Worm (Caenorhabditis elegans) whole organism, mixed stage, embryonic: ENCODE results near the gene pqn-36.

Source experiments
- M03D4.4 ChIP-seq: sonication (generic microtip); optimal IDR thresholded peaks from 2 replicates; lab custom pipeline; 2017; ENCODE audit warnings: mild to moderate bottlenecking, missing genetic modification characterization, missing compliant biosample characterization
- blmp-1 ChIP-seq: fragments of 150-350 bp; optimal IDR thresholded peaks from 2 replicates; lab custom pipeline; 2014; ENCODE audit warnings: missing biosample characterization, missing genetic modification characterization
- ceh-39 ChIP-seq: fragments of 150-350 bp; optimal IDR thresholded peaks from 2 replicates; lab custom pipeline; 2014; ENCODE audit warnings: missing biosample characterization, missing genetic modification characterization
- ceh-43 ChIP-seq: fragments of 200-800 bp; sonication (Bioruptor generic); optimal IDR thresholded peaks from 2 replicates; lab custom pipeline; 2018; ENCODE audit warnings: mild to moderate bottlenecking, missing genetic modification characterization, moderate library complexity, missing compliant biosample characterization
- ceh-83 ChIP-seq: fragments of 200-800 bp; sonication (Bioruptor generic); optimal IDR thresholded peaks from 2 replicates; lab custom pipeline; 2018; ENCODE audit warnings: mild to moderate bottlenecking, missing genetic modification characterization, missing compliant biosample characterization
- ces-1 ChIP-seq: fragments of 150-350 bp; optimal IDR thresholded peaks from 2 replicates; lab custom pipeline; 2014; ENCODE audit warnings: missing biosample characterization, missing genetic modification reagents, missing genetic modification characterization
- cnd-1 ChIP-seq: fragments of 200-800 bp; sonication (Bioruptor generic); optimal IDR thresholded peaks from 2 replicates; lab custom pipeline; 2018; ENCODE audit warnings: mild to moderate bottlenecking, missing genetic modification characterization, missing compliant biosample characterization
- elt-1 ChIP-seq: sonication (generic microtip); optimal IDR thresholded peaks from 2 replicates; lab custom pipeline; 2017; ENCODE audit warnings: missing genetic modification characterization, mild to moderate bottlenecking, missing compliant biosample characterization, antibody characterized with exemption, moderate library complexity, borderline replicate concordance; ENCODE audit not compliant: insufficient read depth
- elt-3 ChIP-seq: fragments of 150-350 bp; optimal IDR thresholded peaks from 2 replicates; lab custom pipeline; 2014; ENCODE audit warnings: missing biosample characterization, missing genetic modification characterization
- flh-1 ChIP-seq: fragments of 200-800 bp; sonication (Bioruptor generic); optimal IDR thresholded peaks from 2 replicates; lab custom pipeline; 2018; ENCODE audit warnings: mild to moderate bottlenecking, missing genetic modification characterization, moderate library complexity, missing compliant biosample characterization
- ham-2 ChIP-seq: fragments of 200-800 bp; sonication (Bioruptor generic); optimal IDR thresholded peaks from 2 replicates; lab custom pipeline; 2018; ENCODE audit warnings: mild to moderate bottlenecking, missing genetic modification characterization, missing compliant biosample characterization
- hlh-1 ChIP-seq: fragments of 150-350 bp; optimal IDR thresholded peaks from 2 replicates; lab custom pipeline; 2014; ENCODE audit warnings: missing biosample characterization, missing genetic modification reagents, missing genetic modification characterization
- lin-32 ChIP-seq: fragments of 200-800 bp; sonication (Bioruptor generic); optimal IDR thresholded peaks from 2 replicates; lab custom pipeline; 2018; ENCODE audit warnings: mild to moderate bottlenecking, missing genetic modification characterization, missing compliant biosample characterization
- mab-5 ChIP-seq: fragments of 150-350 bp; optimal IDR thresholded peaks from 2 replicates; lab custom pipeline; 2014; ENCODE audit warnings: missing biosample characterization, missing genetic modification characterization
- mep-1 ChIP-seq: fragments of 150-350 bp; optimal IDR thresholded peaks from 2 replicates; lab custom pipeline; 2017; ENCODE audit warnings: missing biosample characterization, missing genetic modification reagents, missing genetic modification characterization, inconsistent platforms
- mls-2 ChIP-seq: sonication (generic microtip); optimal IDR thresholded peaks from 2 replicates; lab custom pipeline; 2016; ENCODE audit warnings: mild to moderate bottlenecking, missing genetic modification characterization, moderate library complexity, missing compliant biosample characterization
- nhr-12 ChIP-seq: fragments of 150-350 bp; optimal IDR thresholded peaks from 2 replicates; lab custom pipeline; 2014; ENCODE audit warnings: missing biosample characterization, missing genetic modification characterization
- nhr-2 ChIP-seq: fragments of 150-350 bp; optimal IDR thresholded peaks from 2 replicates; lab custom pipeline; 2014; ENCODE audit warnings: missing biosample characterization, missing genetic modification characterization
- nhr-237 ChIP-seq: fragments of 150-350 bp; optimal IDR thresholded peaks from 2 replicates; lab custom pipeline; 2014; ENCODE audit warnings: missing biosample characterization, missing genetic modification characterization
- nhr-28 ChIP-seq: fragments of 150-350 bp; optimal IDR thresholded peaks from 2 replicates; lab custom pipeline; 2014; ENCODE audit warnings: missing biosample characterization, missing genetic modification characterization
- nhr-76 ChIP-seq: sonication (generic microtip); optimal IDR thresholded peaks from 2 replicates; lab custom pipeline; 2017; ENCODE audit warnings: missing biosample characterization, missing genetic modification characterization
- pha-4 ChIP-seq: fragments of 150-350 bp; optimal IDR thresholded peaks from 2 replicates; lab custom pipeline; 2018; ENCODE audit warnings: missing biosample characterization, missing genetic modification reagents, missing genetic modification characterization
- sem-2 ChIP-seq: fragments of 200-800 bp; sonication (Bioruptor generic); optimal IDR thresholded peaks from 2 replicates; lab custom pipeline; 2018; ENCODE audit warnings: mild to moderate bottlenecking, missing genetic modification characterization, missing compliant biosample characterization
- tbx-8 ChIP-seq: fragments of 200-800 bp; sonication (Bioruptor generic); optimal IDR thresholded peaks from 2 replicates; lab custom pipeline; 2018; ENCODE audit warnings: mild to moderate bottlenecking, missing genetic modification characterization, moderate library complexity, missing compliant biosample characterization
- unc-120 ChIP-seq: sonication (generic microtip); optimal IDR thresholded peaks from 2 replicates; lab custom pipeline; 2017; ENCODE audit warnings: missing genetic modification characterization, missing compliant biosample characterization; ENCODE audit not compliant: poor library complexity, severe bottlenecking
- unc-62 ChIP-seq: fragments of 150-350 bp; optimal IDR thresholded peaks from 2 replicates; lab custom pipeline; 2014; ENCODE audit warnings: missing biosample characterization, missing genetic modification reagents, missing genetic modification characterization
- zip-8 ChIP-seq: fragments of 150-350 bp; optimal IDR thresholded peaks from 2 replicates; lab custom pipeline; 2014; ENCODE audit warnings: missing biosample characterization, missing genetic modification characterization
- ztf-11 ChIP-seq: fragments of 150-350 bp; optimal IDR thresholded peaks from 2 replicates; lab custom pipeline; 2014; ENCODE audit warnings: missing biosample characterization, missing genetic modification characterization

The pqn-36 gene

ce11 chrX:15379882-15380281 lies 35.4 kb downstream of the pqn-36 start:
- TF ChIP-seq nhr-76 (tag; lab: Kevin White, UChicago) (no peak), ztf-11 (tag; lab: Kevin White, UChicago) (no peak), nhr-2 (tag; lab: Kevin White, UChicago) (no peak), ceh-83 (GFP tag; lab: Kevin White, UChicago) (no peak), flh-1 (GFP tag; lab: Kevin White, UChicago) (no peak), lin-32 (GFP tag; lab: Kevin White, UChicago) (no peak), cnd-1 (tag; lab: Kevin White, UChicago) (no peak), ham-2 (no peak), unc-62 (GFP tag; lab: Kevin White, UChicago) (no peak), nhr-237 (tag; lab: Kevin White, UChicago) (no peak), hlh-1 (tag; lab: Kevin White, UChicago) (no peak)

ce11 chrX:15377724-15378123 lies 37.6 kb downstream of the pqn-36 start, which contains the start of gene svh-5:
Gene svh-5 (minus strand): TSS chrX:15377824.
- TF ChIP-seq ceh-83 (GFP tag; lab: Kevin White, UChicago) = no peak

ce11 chrX:15376580-15376979 lies 38.7 kb downstream of the pqn-36 start:
- TF ChIP-seq blmp-1 (tag; lab: Kevin White, UChicago) (no peak), pha-4 (tag; lab: Kevin White, UChicago) (peak; percentile 63)

- TF ChIP-seq tbx-8 (GFP tag; lab: Kevin White, UChicago) = no peak
- TF ChIP-seq, all 35 proteins: peak for 0
Measured at ce11 chrX:15375299-15375698, 40.0 kb downstream of the pqn-36 start.

- peak; percentile 85 for TF ChIP-seq elt-1 (tag; lab: Kevin White, UChicago)
- TF ChIP-seq ceh-83 (GFP tag; lab: Kevin White, UChicago) = no peak
Measured at ce11 chrX:15374668-15375208, 40.6 kb downstream of the pqn-36 start.

ce11 chrX:15373415-15374048 lies 41.8 kb downstream of the pqn-36 start:
- no peak for TF ChIP-seq unc-120 (tag; lab: Kevin White, UChicago)
- no peak for TF ChIP-seq nhr-28
- peak; percentile 34 for TF ChIP-seq M03D4.4 (tag; lab: Kevin White, UChicago)
- TF ChIP-seq ceh-39 = no peak
- TF ChIP-seq ces-1 (GFP tag; lab: Kevin White, UChicago) = peak; percentile 51
- peak; percentile 59 for TF ChIP-seq mls-2 (tag; lab: Kevin White, UChicago)
- no peak for TF ChIP-seq mep-1 (tag; lab: Kevin White, UChicago)
- no peak for TF ChIP-seq ceh-43 (GFP tag; lab: Kevin White, UChicago)
- TF ChIP-seq sem-2 (GFP tag; lab: Kevin White, UChicago) = no peak
- TF ChIP-seq zip-8 = no peak
- no peak for TF ChIP-seq elt-3 (tag; lab: Kevin White, UChicago)
- no peak for TF ChIP-seq unc-62 (GFP tag; lab: Kevin White, UChicago)
- TF ChIP-seq ham-2 = peak; percentile 18
- no peak for TF ChIP-seq mab-5 (tag; lab: Kevin White, UChicago)

ce11 chrX:15372772-15373171 lies 42.5 kb downstream of the pqn-36 start:
- no peak for TF ChIP-seq ceh-43 (GFP tag; lab: Kevin White, UChicago)
- no peak for TF ChIP-seq ces-1 (GFP tag; lab: Kevin White, UChicago)
- no peak for TF ChIP-seq elt-3 (tag; lab: Kevin White, UChicago)
- no peak for TF ChIP-seq nhr-12 (tag; lab: Kevin White, UChicago)
- no peak for TF ChIP-seq lin-32 (GFP tag; lab: Kevin White, UChicago)
- TF ChIP-seq cnd-1 (tag; lab: Kevin White, UChicago) = no peak
- TF ChIP-seq elt-1 (tag; lab: Kevin White, UChicago) = no peak
- TF ChIP-seq nhr-237 (tag; lab: Kevin White, UChicago) = no peak
